Fruit fly (Drosophila melanogaster) whole organism, adult: ENCODE measurements around the gene gl.

Experiments used
- CG14711 ChIP-seq: fragments of 200-800 bp; sonication (Bioruptor generic); optimal IDR thresholded peaks from 2 replicates; lab custom pipeline; 2018; ENCODE audit warnings: missing biosample characterization, mild to moderate bottlenecking, missing genetic modification characterization, moderate library complexity
- CG33017 ChIP-seq: fragments of 200-800 bp; sonication (Bioruptor generic); optimal IDR thresholded peaks from 2 replicates; lab custom pipeline; 2018; ENCODE audit warnings: missing biosample characterization, mild to moderate bottlenecking, missing genetic modification characterization, moderate library complexity
- Crg-1 ChIP-seq: fragments of 200-800 bp; sonication (Bioruptor generic); optimal IDR thresholded peaks from 2 replicates; lab custom pipeline; 2016; ENCODE audit warnings: missing biosample characterization, missing genetic modification characterization
- Hr96 ChIP-seq: fragments of 200-800 bp; sonication (Bioruptor generic); optimal IDR thresholded peaks from 2 replicates; lab custom pipeline; 2016; ENCODE audit warnings: missing biosample characterization, missing genetic modification characterization

dm6 chr3R:18384972-18385371, 12.4 kb upstream of the gl start, which contains the start of gene CG14309:
- no peak for TF ChIP-seq Hr96 (GFP tag; lab: Kevin White, UChicago)
- TF ChIP-seq CG33017 (tag; lab: Kevin White, UChicago): no peak
- TF ChIP-seq Crg-1 (GFP tag; lab: Kevin White, UChicago): no peak
- no peak for TF ChIP-seq CG14711 (tag; lab: Kevin White, UChicago)
